Fruit fly (Drosophila melanogaster) whole organism, larva: Measurements from ENCODE around the gene CG42846.

Experiments used
- noc ChIP-seq: fragments of 200-800 bp; sonication (Bioruptor generic); optimal IDR thresholded peaks from 3 replicates; lab custom pipeline; 2019; ENCODE audit warnings: missing biosample characterization, mild to moderate bottlenecking, missing genetic modification characterization, moderate library complexity

CG42846 gene

DNA sequence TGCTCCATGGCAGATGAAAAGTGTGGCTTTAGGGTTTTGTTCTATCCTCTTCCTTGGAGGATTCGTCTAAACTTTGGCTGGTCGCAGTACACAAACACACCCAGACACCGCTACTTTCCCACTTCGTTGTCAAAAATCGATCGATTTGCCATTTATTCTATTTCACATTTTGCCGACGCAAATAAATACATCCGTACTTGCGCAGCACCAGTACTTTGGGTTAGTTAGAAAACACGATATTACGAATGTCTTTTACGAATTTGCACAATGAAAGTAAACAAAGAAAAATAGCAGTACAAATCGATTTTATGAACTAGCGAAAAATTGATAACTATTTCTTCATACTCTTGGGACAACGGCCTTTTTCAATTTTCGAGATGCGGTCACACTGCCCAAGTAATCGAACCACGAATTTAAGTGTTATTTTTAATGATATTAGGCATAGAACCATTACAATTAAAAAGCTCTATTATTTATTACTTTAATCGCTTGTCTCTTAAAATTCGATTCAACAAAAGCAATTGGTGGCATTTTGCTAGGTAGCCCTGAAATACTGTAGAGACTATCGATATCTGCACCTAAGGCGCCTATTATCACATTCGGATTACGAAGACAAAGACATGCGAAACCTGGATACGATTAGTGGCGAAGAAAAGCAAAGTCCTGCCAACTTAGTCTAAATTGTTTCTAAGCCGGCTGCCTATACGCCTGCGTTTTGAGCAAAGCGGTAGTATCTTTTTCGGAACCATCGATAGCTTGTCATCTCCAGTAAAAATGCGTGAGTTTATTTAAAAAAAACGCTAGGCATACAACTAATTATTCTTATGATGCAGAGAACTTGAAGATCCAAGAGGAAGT, 26.4 kb upstream of the CG42846 start, which contains the start of the genes DIP2 and wac:
DIP2 (minus strand) TSS at position 337 of the 858 bp plus-strand sequence.
wac (plus strand) TSS at position 559 of the 858 bp plus-strand sequence.
- TF ChIP-seq noc (tag; lab: Kevin White, UChicago) = no peak

DNA sequence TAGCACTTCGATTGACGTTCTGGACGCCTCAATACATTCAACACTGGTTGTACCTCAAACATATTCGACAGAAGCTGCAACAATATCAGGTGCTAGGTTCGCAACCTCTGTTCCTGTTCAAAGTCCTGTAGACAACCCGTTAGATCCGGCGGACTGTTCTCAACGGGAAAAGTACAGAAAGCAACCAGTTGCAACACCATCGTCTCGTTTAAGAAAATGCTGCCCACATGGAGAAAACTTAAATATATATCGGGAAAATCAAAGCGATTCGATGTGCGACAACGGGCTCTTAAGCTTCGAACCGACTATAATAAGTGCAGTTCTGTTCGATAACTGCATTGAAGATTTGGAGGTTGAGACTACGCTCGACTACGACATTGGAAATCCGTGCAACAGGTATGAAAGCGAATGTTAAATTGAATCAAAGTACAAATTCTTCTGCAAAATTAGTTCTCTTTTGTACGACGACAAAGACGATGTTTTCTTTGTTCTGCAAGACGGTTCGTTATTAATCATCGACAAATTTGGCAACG, 16.9 kb upstream of the CG42846 start:
- TF ChIP-seq noc (tag; lab: Kevin White, UChicago) = no peak

DNA sequence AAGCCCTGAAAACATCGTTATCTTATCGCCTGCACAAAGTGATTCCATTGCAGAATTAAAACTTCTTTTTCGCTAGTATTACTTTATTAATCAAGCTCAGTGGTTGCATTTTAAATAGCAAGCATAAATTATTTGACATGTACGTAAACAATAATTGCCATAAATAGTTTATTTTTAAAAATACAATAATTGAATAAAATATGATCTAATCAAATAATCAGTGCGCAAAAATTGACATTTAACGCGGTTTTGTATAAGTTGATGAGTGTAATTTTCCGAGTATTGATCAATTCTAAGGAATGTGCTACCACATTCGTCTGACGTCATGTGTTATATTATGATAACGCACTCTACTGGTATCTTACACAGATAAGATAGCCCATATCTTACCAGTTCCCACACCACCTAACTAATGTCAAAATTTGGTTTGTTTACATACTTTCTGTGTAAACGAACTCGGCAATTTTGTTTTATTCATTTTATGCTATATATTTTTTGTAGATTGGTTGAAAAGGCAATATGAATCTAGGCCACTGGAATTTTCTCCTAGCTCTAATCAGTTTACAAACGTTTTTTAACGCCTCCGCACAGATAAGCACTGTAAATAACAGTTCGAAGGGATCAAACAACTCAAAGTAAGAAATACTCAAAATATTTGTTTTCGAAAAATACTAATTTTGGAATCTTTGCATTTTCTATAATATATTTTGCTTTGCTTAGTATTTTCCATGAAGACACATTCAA, 16.2 kb upstream of the CG42846 start, which contains the start of gene mthl14:
mthl14 (plus strand) TSS at position 10 of the 744 bp plus-strand sequence.
- TF ChIP-seq noc (tag; lab: Kevin White, UChicago) = no peak

DNA sequence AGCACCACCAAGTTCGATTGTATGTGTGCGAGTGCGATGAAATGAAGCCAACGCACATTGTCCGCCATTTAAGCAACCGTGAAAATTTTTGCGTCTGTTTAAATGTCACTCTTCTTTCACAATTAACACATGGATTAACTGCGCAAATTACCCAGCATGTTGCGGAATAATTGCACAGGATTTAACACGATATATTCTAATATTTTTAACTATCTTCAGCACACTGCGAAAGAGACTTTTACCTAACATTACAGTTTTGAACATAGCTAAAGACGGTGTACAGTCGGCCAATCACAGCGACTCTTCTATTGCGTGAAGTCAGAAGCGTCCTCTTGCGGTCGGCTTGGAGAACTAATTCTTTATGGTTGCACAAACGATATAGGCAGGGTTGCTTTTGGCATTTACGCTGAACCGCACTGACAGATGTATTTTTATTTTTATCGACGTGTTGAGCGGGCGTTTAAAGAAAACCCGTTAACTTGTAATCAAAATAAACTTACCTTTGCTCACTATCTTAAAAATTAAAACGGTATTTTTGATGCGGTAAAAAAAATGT, 15.3 kb upstream of the CG42846 start:
- TF ChIP-seq noc (tag; lab: Kevin White, UChicago) = no peak

DNA sequence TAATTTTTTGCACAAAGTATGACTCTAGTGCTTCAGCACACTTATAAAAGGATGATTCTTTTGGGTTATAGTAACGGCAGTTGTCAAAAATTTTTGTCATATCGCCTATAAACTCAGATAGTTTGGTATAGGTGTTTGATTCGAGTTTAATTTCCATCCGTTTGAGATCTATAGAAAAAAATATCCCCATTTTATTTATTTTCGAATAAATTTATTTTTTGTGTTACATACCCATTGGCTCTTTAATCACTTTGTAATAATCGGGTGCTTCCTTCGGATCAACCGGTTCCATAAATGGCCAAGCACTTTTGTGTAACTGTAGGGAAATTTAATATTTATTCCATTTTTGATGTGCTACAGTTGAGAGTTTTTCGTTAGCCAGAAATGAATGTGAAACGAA, 2.9 kb upstream of the CG42846 start:
- TF ChIP-seq noc (tag; lab: Kevin White, UChicago) = no peak

DNA sequence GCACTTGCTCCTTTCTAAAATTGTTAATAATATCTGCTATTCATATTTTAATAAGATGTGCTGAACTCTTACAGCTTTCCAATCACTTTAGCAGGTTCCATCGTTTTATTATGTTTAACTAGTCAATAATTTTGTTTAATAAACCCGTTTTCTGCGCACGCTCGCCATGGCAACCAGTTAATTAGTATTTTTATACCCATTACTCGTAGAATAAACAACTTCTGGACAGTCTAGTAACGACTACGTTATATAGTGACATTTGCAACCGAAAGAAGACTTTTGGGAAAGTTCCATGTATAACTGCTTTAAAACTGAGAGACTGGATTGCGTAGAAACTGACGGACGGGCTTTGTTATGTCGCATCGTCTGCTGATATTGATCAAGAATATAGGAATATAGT, 1.8 kb upstream of the CG42846 start, which contains the start of gene CG34453:
CG34453 (minus strand) TSS at position 101 of the 400 bp plus-strand sequence.
- no peak for TF ChIP-seq noc (tag; lab: Kevin White, UChicago)

DNA sequence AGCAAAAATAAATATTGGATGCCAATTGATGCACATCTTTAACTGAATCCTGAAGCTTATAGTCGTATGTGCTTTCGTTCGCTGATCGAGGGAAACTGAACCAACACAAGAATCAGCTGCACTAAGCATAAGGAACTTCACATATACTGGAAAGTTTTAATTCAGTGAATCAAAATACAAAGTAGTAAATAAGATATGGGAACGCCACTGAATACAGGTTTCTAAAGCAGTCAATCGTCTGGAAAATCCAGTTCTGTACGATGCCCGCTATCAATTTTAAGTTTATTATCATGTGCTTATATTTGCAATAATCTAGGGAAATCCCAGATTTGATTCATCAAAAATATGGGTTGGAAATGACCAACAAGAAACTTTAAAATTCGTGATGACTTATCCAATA, 863 bp upstream of the CG42846 start, which contains the start of gene CG34454:
CG34454 (minus strand) TSS at position 84 of the 400 bp plus-strand sequence.
- TF ChIP-seq noc (tag; lab: Kevin White, UChicago) = no peak

DNA sequence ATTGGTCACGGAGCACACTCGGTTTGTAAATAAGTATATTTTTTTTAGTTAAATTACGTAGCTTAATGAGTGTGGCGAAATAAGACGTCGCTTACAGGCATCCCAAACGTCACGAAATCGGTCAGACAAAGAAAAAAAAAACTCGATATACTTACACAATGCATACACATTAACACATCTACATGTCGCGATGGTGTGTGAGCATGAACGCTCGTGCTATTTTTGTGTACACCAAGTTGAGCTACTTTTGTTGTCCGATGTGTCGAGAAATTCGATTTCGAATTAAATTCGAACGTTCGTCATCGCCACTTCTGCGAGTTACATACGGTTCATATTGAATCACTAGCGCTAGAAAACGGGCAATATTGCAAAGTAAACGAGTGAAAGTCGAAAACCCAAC, 6.3 kb downstream of the CG42846 start:
- TF ChIP-seq noc (tag; lab: Kevin White, UChicago) = no peak

DNA sequence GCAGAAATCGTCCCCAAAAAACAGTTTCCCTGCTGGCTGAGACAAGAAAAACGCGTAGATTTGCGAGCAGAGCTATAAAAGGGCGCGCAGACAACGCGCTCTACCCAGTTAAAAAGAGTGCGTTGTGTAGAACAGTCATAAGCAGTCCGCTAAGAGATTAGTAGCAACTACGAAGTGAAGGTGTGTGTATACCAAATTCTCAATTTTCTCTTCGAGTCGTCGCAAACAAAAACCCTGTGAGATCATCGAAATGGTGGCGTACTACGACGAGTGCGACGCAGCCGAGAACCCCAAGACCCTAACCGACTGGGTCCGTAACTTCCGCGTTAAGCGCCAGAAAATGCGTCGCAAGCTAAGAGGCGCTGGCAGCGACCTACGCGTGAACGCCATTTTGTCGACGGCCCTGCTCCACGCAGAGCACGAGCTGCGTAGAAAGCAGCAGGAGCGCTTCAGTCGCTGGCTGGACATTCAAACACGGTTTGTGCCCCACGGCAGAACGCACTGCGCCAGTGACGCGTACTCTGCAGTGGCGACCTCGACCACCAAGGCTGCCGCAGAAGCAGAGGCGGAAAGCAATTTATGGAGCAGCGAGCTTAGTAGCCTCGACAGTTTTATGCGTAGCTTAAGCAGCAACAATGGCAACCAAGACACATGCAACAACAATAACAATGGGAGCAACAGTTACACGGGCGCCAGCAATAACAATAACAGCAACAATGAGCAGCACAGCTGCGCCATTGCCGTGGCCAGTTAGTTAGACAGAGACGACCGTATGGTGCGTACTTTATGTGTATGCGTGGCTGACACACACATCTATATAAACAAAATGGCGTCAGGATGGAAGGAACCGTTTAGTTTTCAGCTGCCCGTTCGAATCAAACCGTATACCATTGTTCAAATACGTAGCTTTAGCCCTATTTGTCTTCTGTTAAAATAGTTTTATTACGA, 7.1 kb downstream of the CG42846 start:
- TF ChIP-seq noc (tag; lab: Kevin White, UChicago) = no peak

DNA sequence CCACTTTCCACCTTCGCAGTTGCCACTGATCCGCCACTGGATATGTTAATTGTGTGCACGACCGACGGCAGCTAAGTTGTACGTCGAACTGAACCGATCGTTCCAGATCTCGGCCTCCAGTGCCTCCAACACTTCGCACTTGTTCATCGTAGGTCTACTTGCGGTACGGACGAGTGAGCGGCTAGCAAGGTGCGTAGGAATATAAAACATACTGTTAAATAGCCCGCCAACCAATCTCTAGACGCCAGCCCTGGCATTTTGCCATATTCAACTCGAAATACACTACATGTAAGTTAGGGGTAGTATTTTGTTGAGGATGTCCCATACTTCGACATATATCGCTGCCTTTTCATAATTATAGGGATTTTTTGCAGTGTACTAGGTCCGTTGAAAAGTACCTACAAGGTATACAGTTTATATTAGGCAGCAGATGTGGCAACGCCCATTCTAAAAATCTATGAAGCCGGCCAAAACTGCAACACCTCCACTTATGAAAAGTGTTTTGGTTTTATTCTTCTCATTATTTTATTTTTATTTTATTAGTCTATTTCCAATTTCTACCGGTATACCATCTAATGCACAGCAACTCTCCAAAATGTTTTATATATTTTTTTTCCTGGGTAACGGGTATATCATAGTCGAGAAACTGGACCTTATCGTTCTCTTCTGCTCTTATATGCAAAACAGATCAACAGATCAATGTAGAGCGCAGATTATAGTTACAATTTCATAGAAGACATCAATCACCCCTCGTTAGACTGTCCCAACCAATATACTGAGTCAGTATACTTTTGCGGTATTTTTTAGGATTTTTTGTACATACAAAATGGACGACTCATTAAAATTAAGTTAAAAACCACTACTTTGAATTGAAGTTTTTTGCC, 8.1 kb downstream of the CG42846 start, which contains the start of the genes pyx and CG33229:
pyx (minus strand) TSS at position 51 of the 884 bp plus-strand sequence.
CG33229 (plus strand) TSS at position 834 of the 884 bp plus-strand sequence.
- TF ChIP-seq noc (tag; lab: Kevin White, UChicago) = peak; percentile 64

DNA sequence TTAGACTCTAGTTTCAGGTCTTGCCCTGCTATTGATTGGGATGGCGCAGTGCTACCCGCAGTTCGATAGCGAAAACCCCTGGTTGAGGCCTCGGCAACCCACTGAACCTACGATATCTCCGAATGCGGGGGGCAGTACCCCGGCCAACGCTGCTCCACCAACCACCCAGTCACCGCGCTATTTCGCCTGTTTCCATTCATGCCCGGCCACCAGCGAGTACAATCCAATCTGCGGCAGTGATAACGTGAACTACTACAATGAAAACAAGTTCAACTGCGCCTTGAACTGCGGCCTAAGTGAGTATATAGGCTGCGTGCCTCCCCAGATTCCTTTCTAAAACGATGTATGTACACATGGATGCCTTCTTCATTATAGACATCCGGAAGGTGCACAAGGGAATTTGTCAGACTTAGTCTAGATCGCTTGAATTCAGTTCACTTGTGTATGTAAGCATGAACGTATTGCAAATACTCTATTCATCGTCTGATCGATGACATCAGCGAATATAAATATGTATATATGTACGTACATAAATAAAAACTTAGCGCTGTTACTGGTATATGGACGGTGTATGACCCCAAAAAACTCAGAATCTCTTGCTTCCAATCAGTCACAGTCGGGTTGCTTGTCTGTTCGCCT, 13.8 kb downstream of the CG42846 start, which contains the start of gene CG13877:
CG13877 (plus strand) TSS at position 589 of the 639 bp plus-strand sequence.
- TF ChIP-seq noc (tag; lab: Kevin White, UChicago) = no peak

DNA sequence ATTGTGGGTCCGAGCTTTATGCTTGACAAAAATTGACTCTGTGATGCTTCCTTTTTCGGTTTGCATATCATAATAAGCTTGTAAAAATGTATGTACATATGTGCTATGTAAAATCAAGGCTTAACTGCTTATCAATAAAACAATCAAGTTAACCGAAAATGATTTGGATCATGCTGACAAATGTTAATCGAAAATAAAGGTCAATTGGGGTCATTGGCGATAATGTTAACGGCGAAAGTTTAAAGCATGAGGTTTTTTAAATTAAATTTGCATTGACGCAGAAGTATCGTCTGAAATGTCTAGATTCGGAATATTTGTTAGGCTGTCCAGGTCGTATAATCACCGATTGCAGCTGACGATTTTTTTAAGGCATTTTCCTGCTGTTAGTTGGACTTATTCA, 15.1 kb downstream of the CG42846 start, which contains the start of gene Kaz1-ORFB:
Kaz1-ORFB (plus strand) TSS at position 301 of the 400 bp plus-strand sequence.
- TF ChIP-seq noc (tag; lab: Kevin White, UChicago) = no peak
